Worm (Caenorhabditis elegans): Measurements from ENCODE around the gene myrf-2.
A peak's percentile ranks its signal among the peaks of the same experiment; 100 is the strongest.

Gene myrf-2

DNA sequence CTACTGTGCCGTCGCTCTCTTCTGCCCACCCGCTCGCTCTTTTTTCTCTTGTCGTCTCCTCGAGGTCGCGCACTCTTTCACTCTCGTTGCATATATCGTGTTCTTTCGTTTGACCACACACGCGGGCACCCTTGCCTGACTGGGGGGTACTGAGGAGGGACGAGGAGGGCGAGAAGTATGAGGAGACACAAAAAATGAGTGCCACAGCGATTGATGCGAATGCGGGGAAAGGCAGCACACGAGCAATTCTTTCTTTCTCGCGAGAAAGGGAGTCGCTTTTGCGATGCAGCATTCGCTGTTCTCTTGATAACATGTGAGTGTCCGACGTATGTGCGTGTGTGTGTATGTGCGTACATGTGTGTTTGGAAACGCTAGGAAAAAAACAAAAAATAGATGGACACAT is 5.7 kb downstream of the myrf-2 start (continued):
- TF ChIP-seq tbx-8 (GFP tag; optimal IDR thresholded peaks at IDR 0.05) = no peak

DNA sequence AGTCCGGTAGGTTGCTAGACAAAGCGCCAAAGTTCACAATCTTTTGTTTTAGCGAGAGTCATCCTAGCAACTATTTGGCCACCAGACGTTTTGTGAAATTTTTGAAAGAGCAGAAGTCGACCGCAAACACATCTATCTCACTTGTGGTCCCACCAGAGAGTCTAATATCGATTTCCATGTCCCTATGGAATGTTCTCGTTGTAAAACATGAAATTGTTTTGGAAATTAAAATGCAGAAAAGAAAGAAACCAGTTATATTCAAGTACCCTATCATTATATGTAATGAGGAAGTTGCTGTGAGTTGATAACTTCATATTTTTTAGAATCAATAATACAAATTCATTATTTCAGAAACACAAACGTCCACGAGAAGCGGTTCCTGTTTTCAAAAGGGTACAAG is 9.5 kb downstream of the myrf-2 start:
- no peak for TF ChIP-seq lsy-2 (tag; optimal IDR thresholded peaks at IDR 0.05)
- TF ChIP-seq elt-3 (tag; optimal IDR thresholded peaks at IDR 0.05) = no peak
- TF ChIP-seq hlh-1 (tag; optimal IDR thresholded peaks at IDR 0.05) = no peak
- TF ChIP-seq ceh-39 (tag; optimal IDR thresholded peaks at IDR 0.05) = no peak
- no peak for TF ChIP-seq unc-120 (tag; optimal IDR thresholded peaks at IDR 0.05; ENCODE audit: poor library complexity, severe bottlenecking)
- TF ChIP-seq ham-2 (GFP tag; optimal IDR thresholded peaks at IDR 0.05) = no peak
- TF ChIP-seq pha-4 (tag; optimal IDR thresholded peaks at IDR 0.05) = no peak
- no peak for TF ChIP-seq nhr-2 (tag; optimal IDR thresholded peaks at IDR 0.05)
- no peak for TF ChIP-seq unc-39 (tag; optimal IDR thresholded peaks at IDR 0.05)
- no peak for TF ChIP-seq nhr-76 (tag; optimal IDR thresholded peaks at IDR 0.05)
- TF ChIP-seq snpc-4 (tag; optimal IDR thresholded peaks at IDR 0.05) = no peak
- TF ChIP-seq sptf-1 (tag; optimal IDR thresholded peaks at IDR 0.05) = no peak
- no peak for TF ChIP-seq nhr-237 (tag; optimal IDR thresholded peaks at IDR 0.05)
- TF ChIP-seq bed-3 (GFP tag; optimal IDR thresholded peaks at IDR 0.05) = no peak
- no peak for TF ChIP-seq zip-8 (tag; optimal IDR thresholded peaks at IDR 0.05)
- TF ChIP-seq tbx-8 (GFP tag; optimal IDR thresholded peaks at IDR 0.05) = no peak
- TF ChIP-seq mep-1 (tag; optimal IDR thresholded peaks at IDR 0.05) = no peak
- TF ChIP-seq elt-1 (tag; optimal IDR thresholded peaks at IDR 0.05; ENCODE audit: borderline replicate concordance, insufficient read depth) = no peak
- TF ChIP-seq flh-1 (GFP tag; optimal IDR thresholded peaks at IDR 0.05) = no peak
- no peak for TF ChIP-seq cnd-1 (tag; optimal IDR thresholded peaks at IDR 0.05)

DNA sequence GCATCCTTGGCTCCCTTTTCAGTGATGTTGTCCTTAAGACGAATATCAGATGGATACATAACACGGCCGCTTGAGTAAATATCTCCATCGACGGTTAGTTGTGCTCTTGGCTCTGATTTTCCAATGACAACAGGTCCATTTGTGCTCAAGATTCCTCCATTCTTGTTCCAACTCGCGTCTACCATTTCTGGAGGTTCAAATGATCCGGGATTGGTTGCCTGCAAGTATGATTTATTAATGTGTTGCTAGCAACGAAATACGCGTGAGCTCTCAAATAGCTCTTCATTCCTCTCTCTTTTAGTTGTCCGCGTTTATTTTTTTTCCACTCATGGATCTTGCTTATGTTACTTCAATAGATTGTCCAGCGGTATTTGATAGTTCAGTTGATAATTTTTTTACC is 10.5 kb downstream of the myrf-2 start, which contains the start of gene arrd-28:
TSS of gene arrd-28 (plus strand) at position 301 of the 400 bp plus-strand sequence.
- TF ChIP-seq unc-62 (GFP tag; optimal IDR thresholded peaks at IDR 0.05) = no peak
- no peak for TF ChIP-seq unc-120 (tag; optimal IDR thresholded peaks at IDR 0.05; ENCODE audit: poor library complexity, severe bottlenecking)
- TF ChIP-seq nhr-2 (tag; optimal IDR thresholded peaks at IDR 0.05) = no peak
- no peak for TF ChIP-seq bed-3 (GFP tag; optimal IDR thresholded peaks at IDR 0.05)
- no peak for TF ChIP-seq ham-2 (GFP tag; optimal IDR thresholded peaks at IDR 0.05)
- no peak for TF ChIP-seq lsy-2 (tag; optimal IDR thresholded peaks at IDR 0.05)
- no peak for TF ChIP-seq mls-2 (tag; optimal IDR thresholded peaks at IDR 0.05)
- no peak for TF ChIP-seq snpc-4 (tag; optimal IDR thresholded peaks at IDR 0.05)

DNA sequence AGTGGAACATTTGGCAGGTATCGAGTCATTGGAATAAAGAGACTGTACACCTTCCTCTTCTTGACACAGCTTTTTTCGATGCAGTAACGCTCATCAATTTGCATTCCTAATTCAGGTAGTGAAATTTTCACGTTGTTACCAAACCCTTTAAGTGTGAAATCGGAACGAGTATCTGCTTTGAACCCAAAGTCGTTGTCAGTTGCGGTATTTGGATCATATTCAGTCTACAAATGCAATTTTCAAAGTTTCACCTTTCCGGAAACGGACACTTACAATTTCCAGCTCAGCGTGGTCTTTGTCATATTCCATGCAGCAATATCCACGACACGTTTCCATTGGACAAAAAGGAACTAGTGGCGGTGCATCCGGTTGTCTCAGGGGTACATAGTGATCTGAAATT is 11.6 kb downstream of the myrf-2 start:
- no peak for TF ChIP-seq lin-13 (tag; optimal IDR thresholded peaks at IDR 0.05)
- no peak for TF ChIP-seq snpc-4 (tag; optimal IDR thresholded peaks at IDR 0.05)
- no peak for TF ChIP-seq lsy-2 (tag; optimal IDR thresholded peaks at IDR 0.05)

ce11 chrX:10176295-10176694 is 17.9 kb downstream of the myrf-2 start, which contains the start of gene ncs-4:
ncs-4 (plus strand) TSS chrX:10176521.
- TF ChIP-seq ztf-11 (tag; optimal IDR thresholded peaks at IDR 0.05) = no peak
- TF ChIP-seq unc-62 (GFP tag; optimal IDR thresholded peaks at IDR 0.05) = peak; percentile 31
- TF ChIP-seq unc-120 (tag; optimal IDR thresholded peaks at IDR 0.05; ENCODE audit: poor library complexity, severe bottlenecking) = peak; percentile 52
- no peak for TF ChIP-seq nhr-2 (tag; optimal IDR thresholded peaks at IDR 0.05)

DNA sequence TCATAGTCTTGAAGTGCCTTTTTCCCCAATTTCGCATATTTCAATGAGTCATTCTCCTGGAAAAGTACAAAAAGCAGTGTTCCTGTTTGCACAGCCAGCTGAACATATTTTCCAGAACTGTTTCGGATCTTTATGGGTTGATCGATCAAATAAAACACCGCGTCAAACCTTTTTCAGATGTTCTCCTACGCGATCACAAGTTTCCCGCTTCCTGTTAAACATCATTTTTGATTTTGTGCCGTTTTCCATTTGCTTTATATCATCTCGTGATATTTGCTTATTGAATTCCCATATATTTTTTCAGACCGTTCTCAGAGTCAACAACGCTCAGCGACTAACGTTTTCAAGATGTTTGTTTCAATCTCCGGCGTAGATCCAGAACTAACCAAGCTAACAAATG is 19.5 kb downstream of the myrf-2 start, which contains the start of gene C07A4.3:
TSS of gene C07A4.3 (plus strand) at position 301 of the 400 bp plus-strand sequence.
- no peak for TF ChIP-seq snpc-4 (tag; optimal IDR thresholded peaks at IDR 0.05)
- TF ChIP-seq ceh-83 (GFP tag; optimal IDR thresholded peaks at IDR 0.05) = no peak
- no peak for TF ChIP-seq mab-5 (tag; optimal IDR thresholded peaks at IDR 0.05)
- no peak for TF ChIP-seq ham-2 (GFP tag; optimal IDR thresholded peaks at IDR 0.05)
- TF ChIP-seq lsy-2 (tag; optimal IDR thresholded peaks at IDR 0.05) = no peak
- TF ChIP-seq ceh-39 (tag; optimal IDR thresholded peaks at IDR 0.05) = no peak
- no peak for TF ChIP-seq hlh-1 (tag; optimal IDR thresholded peaks at IDR 0.05)
- TF ChIP-seq mls-2 (tag; optimal IDR thresholded peaks at IDR 0.05) = no peak
- TF ChIP-seq flh-1 (GFP tag; optimal IDR thresholded peaks at IDR 0.05) = no peak
- TF ChIP-seq unc-39 (tag; optimal IDR thresholded peaks at IDR 0.05) = no peak
- no peak for TF ChIP-seq unc-120 (tag; optimal IDR thresholded peaks at IDR 0.05; ENCODE audit: poor library complexity, severe bottlenecking)
- no peak for TF ChIP-seq mep-1 (tag; optimal IDR thresholded peaks at IDR 0.05)
- TF ChIP-seq nhr-12 (tag; optimal IDR thresholded peaks at IDR 0.05) = no peak
- TF ChIP-seq nhr-2 (tag; optimal IDR thresholded peaks at IDR 0.05) = no peak

All from whole organism, mixed stage, embryonic.